Worm (Caenorhabditis elegans) whole organism, mixed stage, embryonic: ENCODE results near the gene C28H8.3.

ENCODE experiments used
- elt-1 ChIP-seq: sonication (generic microtip); optimal IDR thresholded peaks from 2 replicates; lab custom pipeline; 2017; ENCODE audit warnings: missing genetic modification characterization, mild to moderate bottlenecking, missing compliant biosample characterization, antibody characterized with exemption, moderate library complexity, borderline replicate concordance; ENCODE audit not compliant: insufficient read depth
- flh-1 ChIP-seq: fragments of 200-800 bp; sonication (Bioruptor generic); optimal IDR thresholded peaks from 2 replicates; lab custom pipeline; 2018; ENCODE audit warnings: mild to moderate bottlenecking, missing genetic modification characterization, moderate library complexity, missing compliant biosample characterization
- lin-13 ChIP-seq: fragments of 150-350 bp; optimal IDR thresholded peaks from 2 replicates; lab custom pipeline; 2014; ENCODE audit warnings: missing biosample characterization, missing genetic modification characterization
- mls-2 ChIP-seq: sonication (generic microtip); optimal IDR thresholded peaks from 2 replicates; lab custom pipeline; 2016; ENCODE audit warnings: mild to moderate bottlenecking, missing genetic modification characterization, moderate library complexity, missing compliant biosample characterization
- nhr-237 ChIP-seq: fragments of 150-350 bp; optimal IDR thresholded peaks from 2 replicates; lab custom pipeline; 2014; ENCODE audit warnings: missing biosample characterization, missing genetic modification characterization
- pha-4 ChIP-seq: fragments of 150-350 bp; optimal IDR thresholded peaks from 2 replicates; lab custom pipeline; 2018; ENCODE audit warnings: missing biosample characterization, missing genetic modification reagents, missing genetic modification characterization
- sem-2 ChIP-seq: fragments of 200-800 bp; sonication (Bioruptor generic); optimal IDR thresholded peaks from 2 replicates; lab custom pipeline; 2018; ENCODE audit warnings: mild to moderate bottlenecking, missing genetic modification characterization, missing compliant biosample characterization
- snpc-4 ChIP-seq: fragments of 150-350 bp; optimal IDR thresholded peaks from 2 replicates; lab custom pipeline; 2014; ENCODE audit warnings: missing biosample characterization, missing genetic modification characterization
- sptf-1 ChIP-seq: sonication (generic microtip); optimal IDR thresholded peaks from 2 replicates; lab custom pipeline; 2017; ENCODE audit warnings: mild to moderate bottlenecking, missing genetic modification characterization, moderate library complexity, missing compliant biosample characterization
- unc-120 ChIP-seq: sonication (generic microtip); optimal IDR thresholded peaks from 2 replicates; lab custom pipeline; 2017; ENCODE audit warnings: missing genetic modification characterization, missing compliant biosample characterization; ENCODE audit not compliant: poor library complexity, severe bottlenecking
- unc-39 ChIP-seq: fragments of 150-350 bp; optimal IDR thresholded peaks from 2 replicates; lab custom pipeline; 2014; ENCODE audit warnings: missing biosample characterization, missing genetic modification characterization
- unc-62 ChIP-seq: fragments of 150-350 bp; optimal IDR thresholded peaks from 2 replicates; lab custom pipeline; 2014; ENCODE audit warnings: missing biosample characterization, missing genetic modification reagents, missing genetic modification characterization
- ztf-11 ChIP-seq: fragments of 150-350 bp; optimal IDR thresholded peaks from 2 replicates; lab custom pipeline; 2014; ENCODE audit warnings: missing biosample characterization, missing genetic modification characterization

- TF ChIP-seq ztf-11 (tag; lab: Kevin White, UChicago) (no peak), lin-13 (no peak), snpc-4 (tag; lab: Kevin White, UChicago) (no peak), sptf-1 (no peak), pha-4 (tag; lab: Kevin White, UChicago) (no peak), unc-39 (tag; lab: Kevin White, UChicago) (no peak), flh-1 (GFP tag; lab: Kevin White, UChicago) (no peak), mls-2 (tag; lab: Kevin White, UChicago) (no peak), elt-1 (tag; lab: Kevin White, UChicago) (no peak), unc-62 (GFP tag; lab: Kevin White, UChicago) (no peak), nhr-237 (tag; lab: Kevin White, UChicago) (no peak), sem-2 (no peak), unc-120 (tag; lab: Kevin White, UChicago) (no peak)
Measured at ce11 chrIII:5872288-5872687, 36.2 kb upstream of the C28H8.3 start.
